Fruit fly (Drosophila melanogaster) whole organism, embryonic: ENCODE data around the gene CG43401.

Source experiments
- Atf-2 ChIP-seq: fragments of 200-800 bp; sonication (Bioruptor generic); optimal IDR thresholded peaks from 2 replicates; lab custom pipeline; 2016; ENCODE audit warnings: missing biosample characterization, missing genetic modification characterization
- Bteb2 ChIP-seq: fragments of 200-800 bp; sonication (Bioruptor generic); optimal IDR thresholded peaks from 2 replicates; lab custom pipeline; 2016; ENCODE audit warnings: missing biosample characterization, missing genetic modification characterization
- CG10654 ChIP-seq: fragments of 200-800 bp; sonication (Bioruptor generic); optimal IDR thresholded peaks from 2 replicates; lab custom pipeline; 2016; ENCODE audit warnings: missing biosample characterization, missing genetic modification characterization
- CG10979 ChIP-seq: fragments of 200-800 bp; sonication (Bioruptor generic); optimal IDR thresholded peaks from 2 replicates; lab custom pipeline; 2018; ENCODE audit warnings: missing biosample characterization, mild to moderate bottlenecking, missing genetic modification characterization, moderate library complexity
- CG11560 ChIP-seq: fragments of 200-800 bp; sonication (Bioruptor generic); IDR thresholded peaks from 3 replicates; pipeline ENCODE4 v1.3.6; 2022; ENCODE audit warnings: missing biosample characterization, missing genetic modification characterization
- CG13775 ChIP-seq: fragments of 200-800 bp; sonication (Bioruptor generic); optimal IDR thresholded peaks from 3 replicates; lab custom pipeline; 2017; ENCODE audit warnings: missing biosample characterization, mild to moderate bottlenecking, missing genetic modification characterization
- CG1529 ChIP-seq: fragments of 200-800 bp; sonication (Bioruptor generic); optimal IDR thresholded peaks from 3 replicates; lab custom pipeline; 2018; ENCODE audit warnings: missing biosample characterization, missing genetic modification characterization
- CG1647 ChIP-seq: fragments of 200-800 bp; sonication (Bioruptor generic); optimal IDR thresholded peaks from 3 replicates; lab custom pipeline; 2016; ENCODE audit warnings: missing biosample characterization, missing genetic modification characterization
- CG17328 ChIP-seq: fragments of 200-800 bp; sonication (Bioruptor generic); IDR thresholded peaks from 2 replicates; pipeline ENCODE4 v1.3.6; 2022; ENCODE audit warnings: missing biosample characterization, missing genetic modification characterization
- CG18011 ChIP-seq: fragments of 200-800 bp; sonication (Bioruptor generic); optimal IDR thresholded peaks from 2 replicates; lab custom pipeline; 2017; ENCODE audit warnings: missing biosample characterization, missing genetic modification characterization, mild to moderate bottlenecking, moderate library complexity, missing genotype
- CG2875 ChIP-seq: fragments of 200-800 bp; sonication (Bioruptor generic); optimal IDR thresholded peaks from 2 replicates; lab custom pipeline; 2017; ENCODE audit warnings: missing biosample characterization, mild to moderate bottlenecking, missing genetic modification characterization, missing genetic modification reagents
- CG30431 ChIP-seq: fragments of 200-800 bp; sonication (Bioruptor generic); optimal IDR thresholded peaks from 2 replicates; lab custom pipeline; 2017; ENCODE audit warnings: missing biosample characterization, missing genetic modification characterization
- CG31224 ChIP-seq: fragments of 200-800 bp; sonication (Bioruptor generic); IDR thresholded peaks from 2 replicates; pipeline ENCODE4 v1.3.6; 2022; ENCODE audit warnings: missing biosample characterization, missing genetic modification characterization
- CG31441 ChIP-seq: fragments of 200-800 bp; sonication (Bioruptor generic); IDR thresholded peaks from 2 replicates; pipeline ENCODE4 v1.3.6; 2022; ENCODE audit warnings: missing biosample characterization, missing genetic modification characterization
- CG34422 ChIP-seq: fragments of 200-800 bp; sonication (Bioruptor generic); IDR thresholded peaks from 3 replicates; pipeline ENCODE4 v1.3.6; 2022; ENCODE audit warnings: missing biosample characterization, missing genetic modification characterization
- CTCF ChIP-seq: fragments of 200-800 bp; sonication (Bioruptor generic); optimal IDR thresholded peaks from 2 replicates; lab custom pipeline; 2017; ENCODE audit warnings: missing biosample characterization, mild to moderate bottlenecking, missing genetic modification characterization, moderate library complexity
- CoRest ChIP-seq: fragments of 200-800 bp; sonication (Bioruptor generic); optimal IDR thresholded peaks from 3 replicates; lab custom pipeline; 2018; ENCODE audit warnings: missing biosample characterization, mild to moderate bottlenecking, missing genetic modification characterization, moderate library complexity
- CrebB ChIP-seq: fragments of 200-800 bp; sonication (Bioruptor generic); optimal IDR thresholded peaks from 3 replicates; lab custom pipeline; 2018; ENCODE audit warnings: missing biosample characterization, mild to moderate bottlenecking, missing genetic modification characterization
- D ChIP-seq, 2 experiments: fragments of 200-800 bp in 1 of 2; fragments of >200 bp in 1 of 2; sonication (Bioruptor generic) in 1 of 2; optimal IDR thresholded peaks; 2 replicates in 1 of 2; 3 replicates in 1 of 2; lab custom pipeline; 2017; ENCODE audit warnings: mild to moderate bottlenecking in 1 of 2, missing biosample characterization in 1 of 2, missing genetic modification characterization in 1 of 2, missing genetic modification reagents in 1 of 2
- Dref ChIP-seq: fragments of 200-800 bp; sonication (Bioruptor generic); IDR thresholded peaks from 2 replicates; pipeline ENCODE4 v1.3.6; 2022; ENCODE audit warnings: missing biosample characterization, missing genetic modification characterization
- HLH54F ChIP-seq: fragments of 200-800 bp; sonication (Bioruptor generic); optimal IDR thresholded peaks from 3 replicates; lab custom pipeline; 2016; ENCODE audit warnings: missing biosample characterization, missing genetic modification characterization
- Hand ChIP-seq: fragments of 200-800 bp; sonication (Bioruptor generic); optimal IDR thresholded peaks from 2 replicates; lab custom pipeline; 2017; ENCODE audit warnings: mild to moderate bottlenecking, missing biosample characterization, missing genetic modification reagents, missing genetic modification characterization
- HmgD ChIP-seq: fragments of 200-800 bp; sonication (Bioruptor generic); optimal IDR thresholded peaks from 3 replicates; lab custom pipeline; 2016; ENCODE audit warnings: missing biosample characterization, missing genetic modification characterization
- Hr3 ChIP-seq: fragments of 200-800 bp; sonication (Bioruptor generic); optimal IDR thresholded peaks from 3 replicates; lab custom pipeline; 2016; ENCODE audit warnings: missing biosample characterization, missing genetic modification characterization
- MTF-1 ChIP-seq: fragments of 200-800 bp; sonication (Bioruptor generic); optimal IDR thresholded peaks from 2 replicates; lab custom pipeline; 2018; ENCODE audit warnings: missing biosample characterization, mild to moderate bottlenecking, missing genetic modification characterization, borderline replicate concordance
- Meics ChIP-seq: fragments of 200-800 bp; sonication (Bioruptor generic); optimal IDR thresholded peaks from 2 replicates; lab custom pipeline; 2017; ENCODE audit warnings: missing biosample characterization, mild to moderate bottlenecking, missing genetic modification characterization
- NC2β ChIP-seq: fragments of 200-800 bp; sonication (Bioruptor generic); optimal IDR thresholded peaks from 2 replicates; lab custom pipeline; 2016; ENCODE audit warnings: missing biosample characterization, missing genetic modification characterization
- Oaz ChIP-seq: fragments of 200-800 bp; sonication (Bioruptor generic); IDR thresholded peaks from 2 replicates; pipeline ENCODE4 v1.3.6; 2022; ENCODE audit warnings: missing biosample characterization, missing genetic modification characterization
- Rx ChIP-seq: fragments of 200-800 bp; sonication (Bioruptor generic); IDR thresholded peaks from 2 replicates; pipeline ENCODE4 v1.3.6; 2022; ENCODE audit warnings: missing biosample characterization, missing genetic modification characterization
- Scr ChIP-seq: fragments of 200-800 bp; sonication (Bioruptor generic); IDR thresholded peaks from 2 replicates; pipeline ENCODE4 v1.3.6; 2022; ENCODE audit warnings: missing biosample characterization, missing genetic modification characterization; ENCODE audit not compliant: partially characterized antibody
- Sry-β ChIP-seq: fragments of 200-800 bp; sonication (Bioruptor generic); optimal IDR thresholded peaks from 2 replicates; lab custom pipeline; 2018; ENCODE audit warnings: missing biosample characterization, mild to moderate bottlenecking, missing genetic modification characterization, moderate library complexity
- Vsx1 ChIP-seq: fragments of 200-800 bp; sonication (Bioruptor generic); optimal IDR thresholded peaks from 2 replicates; lab custom pipeline; 2017; ENCODE audit warnings: missing biosample characterization, mild to moderate bottlenecking, missing genetic modification characterization, missing genetic modification reagents
- ato ChIP-seq: fragments of 200-800 bp; sonication (Bioruptor generic); IDR thresholded peaks from 2 replicates; pipeline ENCODE4 v1.3.6; 2022; ENCODE audit warnings: missing biosample characterization, missing genetic modification characterization; ENCODE audit not compliant: partially characterized antibody
- btn ChIP-seq: fragments of 200-800 bp; sonication (Bioruptor generic); optimal IDR thresholded peaks from 2 replicates; lab custom pipeline; 2016; ENCODE audit warnings: missing biosample characterization, missing genetic modification characterization
- ci ChIP-seq: fragments of 200-800 bp; sonication (Bioruptor generic); IDR thresholded peaks from 3 replicates; pipeline ENCODE4 v1.3.6; 2022; ENCODE audit warnings: missing biosample characterization, missing genetic modification characterization
- cwo ChIP-seq: fragments of 200-800 bp; sonication (Bioruptor generic); optimal IDR thresholded peaks from 3 replicates; lab custom pipeline; 2017; ENCODE audit warnings: missing biosample characterization, missing genetic modification characterization, mild to moderate bottlenecking, moderate library complexity, missing genetic modification reagents
- dysf ChIP-seq: fragments of 200-800 bp; sonication (Bioruptor generic); IDR thresholded peaks from 3 replicates; pipeline ENCODE4 v1.3.6; 2022; ENCODE audit warnings: missing biosample characterization, missing genetic modification characterization
- exex ChIP-seq: fragments of 200-800 bp; sonication (Bioruptor generic); optimal IDR thresholded peaks from 4 replicates; lab custom pipeline; 2018; ENCODE audit warnings: missing biosample characterization, mild to moderate bottlenecking, missing genetic modification characterization, moderate library complexity
- grn ChIP-seq: fragments of 200-800 bp; sonication (Bioruptor generic); optimal IDR thresholded peaks from 3 replicates; lab custom pipeline; 2017; ENCODE audit warnings: missing biosample characterization, missing genetic modification characterization
- hkb ChIP-seq, 2 experiments: fragments of 200-800 bp in 1 of 2; fragments of >200 bp in 1 of 2; sonication (Bioruptor generic) in 1 of 2; IDR thresholded peaks in 1 of 2; optimal IDR thresholded peaks in 1 of 2; 2 replicates each; pipeline versions ENCODE4 v1.3.6 to Lab custom; 2017 to 2022; ENCODE audit warnings: missing biosample characterization in 1 of 2, missing genetic modification characterization in 1 of 2
- ind ChIP-seq: fragments of 200-800 bp; sonication (Bioruptor generic); optimal IDR thresholded peaks from 3 replicates; lab custom pipeline; 2016; ENCODE audit warnings: missing biosample characterization, missing genetic modification characterization
- jumu ChIP-seq: fragments of 200-800 bp; sonication (Bioruptor generic); optimal IDR thresholded peaks from 3 replicates; lab custom pipeline; 2016; ENCODE audit warnings: missing biosample characterization, missing genetic modification characterization
- onecut ChIP-seq: fragments of 200-800 bp; sonication (Bioruptor generic); IDR thresholded peaks from 2 replicates; pipeline ENCODE4 v1.3.6; 2022; ENCODE audit warnings: missing biosample characterization, missing genetic modification characterization
- p53 ChIP-seq: fragments of 200-800 bp; sonication (Bioruptor generic); optimal IDR thresholded peaks from 2 replicates; lab custom pipeline; 2016; ENCODE audit warnings: missing biosample characterization, missing genetic modification characterization
- pfk ChIP-seq: fragments of 200-800 bp; sonication (Bioruptor generic); optimal IDR thresholded peaks from 2 replicates; lab custom pipeline; 2018; ENCODE audit warnings: missing biosample characterization, mild to moderate bottlenecking, missing genetic modification characterization, moderate library complexity
- pum ChIP-seq: fragments of 200-800 bp; sonication (Bioruptor generic); optimal IDR thresholded peaks from 2 replicates; lab custom pipeline; 2016; ENCODE audit warnings: missing biosample characterization, missing genetic modification characterization
- repo ChIP-seq: fragments of 200-800 bp; sonication (Bioruptor generic); optimal IDR thresholded peaks from 2 replicates; lab custom pipeline; 2016; ENCODE audit warnings: missing biosample characterization, missing genetic modification characterization
- sr ChIP-seq: fragments of 200-800 bp; sonication (Bioruptor generic); IDR thresholded peaks from 3 replicates; pipeline ENCODE4 v1.3.6; 2022; ENCODE audit warnings: missing biosample characterization, missing genetic modification characterization
- tup ChIP-seq: fragments of 200-800 bp; sonication (Bioruptor generic); optimal IDR thresholded peaks from 2 replicates; lab custom pipeline; 2016; ENCODE audit warnings: missing biosample characterization, mild to moderate bottlenecking, missing genetic modification characterization, moderate library complexity
- twi ChIP-seq: fragments of 200-800 bp; optimal IDR thresholded peaks from 2 replicates; lab custom pipeline; 2019; ENCODE audit warnings: missing biosample characterization, mild to moderate bottlenecking, missing genetic modification characterization, moderate library complexity
- unc-4 ChIP-seq: fragments of 200-800 bp; sonication (Bioruptor generic); IDR thresholded peaks from 2 replicates; pipeline ENCODE4 v1.3.6; 2022; ENCODE audit warnings: missing biosample characterization, missing genetic modification characterization; ENCODE audit not compliant: partially characterized antibody

The CG43401 gene

dm6 chr2L:1427792-1428191 is 482 bp upstream of the CG43401 start (continued):
- TF ChIP-seq grn (GFP tag; lab: Kevin White, UChicago) (no peak), Oaz (GFP tag; lab: Robert Waterston, UW) (no peak), NC2β (GFP tag; lab: Kevin White, UChicago) (peak; percentile 5), D (optimal IDR thresholded peaks at IDR 0.05; lab: Kevin White, UChicago) (no peak), D (GFP tag; optimal IDR thresholded peaks at IDR 0.05; lab: Kevin White, UChicago) (no peak), unc-4 (GFP tag; lab: Robert Waterston, UW) (no peak), CG10979 (tag; lab: Kevin White, UChicago) (peak; percentile 20), cwo (no peak), Scr (GFP tag; lab: Robert Waterston, UW) (no peak), CG1647 (no peak), CG34422 (GFP tag; lab: Robert Waterston, UW) (no peak), HmgD (GFP tag; lab: Kevin White, UChicago) (no peak), sr (GFP tag; lab: Robert Waterston, UW) (peak; percentile 29; the same call in 1 of the 3 replicates), CG30431 (GFP tag; lab: Kevin White, UChicago) (no peak), Atf-2 (GFP tag; lab: Kevin White, UChicago) (no peak), CTCF (GFP tag; lab: Kevin White, UChicago) (no peak), CG13775 (no peak), exex (tag; lab: Kevin White, UChicago) (no peak), Bteb2 (no peak), Meics (GFP tag; lab: Kevin White, UChicago) (no peak), CG31441 (GFP tag; lab: Robert Waterston, UW) (no peak; the same call in 1 of the 2 replicates), jumu (GFP tag; lab: Kevin White, UChicago) (peak; percentile 20), tup (GFP tag; lab: Kevin White, UChicago) (no peak), Rx (GFP tag; lab: Robert Waterston, UW) (peak; percentile 70), CG31224 (GFP tag; lab: Robert Waterston, UW) (no peak), CG10654 (GFP tag; lab: Kevin White, UChicago) (no peak), Hand (GFP tag; lab: Kevin White, UChicago) (no peak), hkb (optimal IDR thresholded peaks at IDR 0.05; lab: Kevin White, UChicago) (no peak), hkb (GFP tag; IDR thresholded peaks at IDR 0.05; lab: Robert Waterston, UW) (no peak), CrebB (no peak), Sry-β (GFP tag; lab: Kevin White, UChicago) (no peak), Dref (GFP tag; lab: Robert Waterston, UW) (no peak), pum (peak; percentile 15), CG11560 (tag; lab: Robert Waterston, UW) (no peak), twi (no peak), CG1529 (GFP tag; lab: Kevin White, UChicago) (no peak), CoRest (tag; lab: Kevin White, UChicago) (no peak), p53 (GFP tag; lab: Kevin White, UChicago) (no peak), ind (GFP tag; lab: Kevin White, UChicago) (no peak), btn (GFP tag; lab: Kevin White, UChicago) (no peak), MTF-1 (no peak), Hr3 (GFP tag; lab: Kevin White, UChicago) (no peak), repo (GFP tag; lab: Kevin White, UChicago) (no peak), dysf (GFP tag; lab: Robert Waterston, UW) (no peak), ato (GFP tag; lab: Robert Waterston, UW) (no peak), CG2875 (no peak), onecut (GFP tag; lab: Robert Waterston, UW) (no peak), Vsx1 (GFP tag; lab: Kevin White, UChicago) (no peak), CG17328 (GFP tag; lab: Robert Waterston, UW) (peak; percentile 54; the same call in 1 of the 2 replicates), ci (peak; percentile 63), CG18011 (GFP tag; lab: Kevin White, UChicago) (no peak), pfk (GFP tag; lab: Kevin White, UChicago) (no peak), HLH54F (GFP tag; lab: Kevin White, UChicago) (no peak)
